Worm (Caenorhabditis elegans) whole organism, midembryonic: Measurements from ENCODE around the gene kmo-2.

Experiments
- T22C8.4 ChIP-seq: fragments of 200-800 bp; sonication (Bioruptor generic); IDR thresholded peaks from 2 replicates; pipeline ENCODE4 v1.3.6; 2022; ENCODE audit warnings: missing genetic modification characterization, missing compliant biosample characterization
- cog-1 ChIP-seq: sonication (generic microtip); optimal IDR thresholded peaks from 2 replicates; lab custom pipeline; 2016; ENCODE audit warnings: missing genetic modification characterization, missing compliant biosample characterization
- flt-1 ChIP-seq: fragments of 200-800 bp; sonication (Bioruptor generic); IDR thresholded peaks from 2 replicates; pipeline ENCODE4 v1.3.6; 2022; ENCODE audit warnings: missing genetic modification characterization, missing compliant biosample characterization
- ref-1 ChIP-seq: fragments of 200-800 bp; sonication (Bioruptor generic); conservative IDR thresholded peaks from 2 replicates; pipeline ENCODE4 v1.3.6; 2022; ENCODE audit warnings: missing genetic modification reagents, missing genetic modification characterization, missing compliant biosample characterization
- tab-1 ChIP-seq: fragments of 200-800 bp; sonication (Bioruptor generic); IDR thresholded peaks from 2 replicates; pipeline ENCODE4 v1.3.6; 2022; ENCODE audit warnings: missing genetic modification characterization, missing compliant biosample characterization

- TF ChIP-seq T22C8.4 (GFP tag; lab: Robert Waterston, UW) (no peak), flt-1 (GFP tag; lab: Robert Waterston, UW) (no peak), ref-1 (no peak), cog-1 (tag; lab: Kevin White, UChicago) (no peak), tab-1 (GFP tag; lab: Robert Waterston, UW) (no peak)
Observed at ce11 chrV:12038317-12038716, 30.0 kb downstream of the kmo-2 start.
